Worm (Caenorhabditis elegans) whole organism, late embryonic: ENCODE measurements around the gene mlt-11.

Source experiments
- ceh-6 ChIP-seq: fragments of 200-800 bp; sonication (Bioruptor generic); optimal IDR thresholded peaks from 2 replicates; lab custom pipeline; 2018; ENCODE audit warnings: mild to moderate bottlenecking, missing genetic modification characterization, missing compliant biosample characterization
- che-1 ChIP-seq: sonication (generic microtip); optimal IDR thresholded peaks from 2 replicates; lab custom pipeline; 2016; ENCODE audit warnings: mild to moderate bottlenecking, missing genetic modification characterization, missing compliant biosample characterization
- dmd-4 ChIP-seq: sonication (generic microtip); optimal IDR thresholded peaks from 2 replicates; lab custom pipeline; 2016; ENCODE audit warnings: borderline replicate concordance, missing genetic modification characterization, missing compliant biosample characterization
- dve-1 ChIP-seq: sonication (generic microtip); optimal IDR thresholded peaks from 2 replicates; lab custom pipeline; 2017; ENCODE audit warnings: antibody characterized with exemption, mild to moderate bottlenecking, missing genetic modification characterization, missing compliant biosample characterization
- elt-2 ChIP-seq: sonication (generic microtip); optimal IDR thresholded peaks from 2 replicates; lab custom pipeline; 2016; ENCODE audit warnings: missing genetic modification reagents, missing genetic modification characterization, missing compliant biosample characterization
- ets-4 ChIP-seq: sonication (generic microtip); optimal IDR thresholded peaks from 2 replicates; lab custom pipeline; 2016; ENCODE audit warnings: missing genetic modification characterization, missing compliant biosample characterization
- hlh-30 ChIP-seq: sonication (generic microtip); optimal IDR thresholded peaks from 2 replicates; lab custom pipeline; 2017; ENCODE audit warnings: antibody characterized with exemption, missing genetic modification characterization, missing compliant biosample characterization; ENCODE audit not compliant: insufficient read depth
- pag-3 ChIP-seq: sonication (generic microtip); optimal IDR thresholded peaks from 2 replicates; lab custom pipeline; 2016; ENCODE audit warnings: missing compliant biosample characterization, missing genetic modification characterization, borderline replicate concordance
- pha-4 ChIP-seq: fragments of 150-350 bp; optimal IDR thresholded peaks from 2 replicates; lab custom pipeline; 2018; ENCODE audit warnings: missing biosample characterization, missing genetic modification reagents, missing genetic modification characterization
- pqm-1 ChIP-seq: sonication (generic microtip); optimal IDR thresholded peaks from 2 replicates; lab custom pipeline; 2016; ENCODE audit warnings: missing genetic modification characterization, missing compliant biosample characterization
- unc-55 ChIP-seq: sonication (generic microtip); optimal IDR thresholded peaks from 2 replicates; lab custom pipeline; 2017; ENCODE audit warnings: missing biosample characterization, missing genetic modification reagents, missing genetic modification characterization
- zip-5 ChIP-seq: sonication (generic microtip); optimal IDR thresholded peaks from 2 replicates; lab custom pipeline; 2016; ENCODE audit warnings: missing genetic modification characterization, missing compliant biosample characterization

DNA sequence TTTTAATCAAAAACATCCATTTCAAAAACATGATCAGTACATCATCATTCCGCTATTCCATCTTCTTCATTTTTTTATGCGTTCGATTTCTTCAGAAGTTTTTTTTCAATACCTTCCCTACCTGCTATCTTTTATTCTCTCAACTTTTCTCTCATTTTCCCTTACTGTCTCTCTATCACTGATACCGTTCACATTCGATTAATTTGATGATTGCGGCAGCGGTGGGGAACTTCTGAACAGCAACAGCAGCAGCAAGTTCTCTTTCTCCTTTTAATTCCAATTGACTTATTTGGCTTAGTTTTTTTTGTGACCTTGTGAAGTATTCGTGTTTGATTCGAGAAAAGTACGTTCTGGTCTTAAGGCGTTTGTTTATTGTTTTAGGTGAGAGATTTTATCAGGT is 18.1 kb upstream of the mlt-11 start:
- TF ChIP-seq ceh-6 (no peak), elt-2 (tag; lab: Kevin White, UChicago) (no peak), zip-5 (tag; lab: Kevin White, UChicago) (no peak), pha-4 (tag; lab: Kevin White, UChicago) (no peak), ets-4 (no peak), che-1 (tag; lab: Kevin White, UChicago) (no peak), unc-55 (GFP tag; lab: Kevin White, UChicago) (no peak), pqm-1 (no peak), pag-3 (tag; lab: Kevin White, UChicago) (no peak), dmd-4 (tag; lab: Kevin White, UChicago) (no peak), hlh-30 (tag; lab: Kevin White, UChicago) (no peak), dve-1 (tag; lab: Kevin White, UChicago) (no peak)
